Worm (Caenorhabditis elegans) whole organism, L2 larva: ENCODE data around the gene T03F6.4.
"Not testable (repeated sequence)": the region's sequence is repeated elsewhere in the genome, so short reads cannot be mapped to it uniquely, and the experiment has no call there.

Experiments used
- C34F6.9 ChIP-seq: fragments of 150-350 bp; optimal IDR thresholded peaks from 2 replicates; lab custom pipeline; 2014; ENCODE audit warnings: missing biosample characterization, missing genetic modification characterization
- R02D3.7 ChIP-seq: fragments of 150-350 bp; optimal IDR thresholded peaks from 2 replicates; lab custom pipeline; 2014; ENCODE audit warnings: missing biosample characterization, missing genetic modification characterization
- Y55F3AM.14 ChIP-seq: fragments of 200-800 bp; sonication (Bioruptor generic); optimal IDR thresholded peaks from 2 replicates; lab custom pipeline; 2018; ENCODE audit warnings: mild to moderate bottlenecking, missing genetic modification characterization, missing compliant biosample characterization
- alr-1 ChIP-seq: fragments of 150-350 bp; optimal IDR thresholded peaks from 2 replicates; lab custom pipeline; 2014; ENCODE audit warnings: missing biosample characterization, missing genetic modification characterization
- aly-2 ChIP-seq: fragments of 150-350 bp; optimal IDR thresholded peaks from 2 replicates; lab custom pipeline; 2014; ENCODE audit warnings: missing biosample characterization, missing genetic modification characterization
- ama-1 ChIP-seq: fragments of 150-350 bp; optimal IDR thresholded peaks from 2 replicates; lab custom pipeline; 2018; ENCODE audit warnings: inconsistent platforms
- blmp-1 ChIP-seq: sonication (generic microtip); optimal IDR thresholded peaks from 2 replicates; lab custom pipeline; 2017; ENCODE audit warnings: missing genetic modification characterization, mild to moderate bottlenecking, missing compliant biosample characterization, antibody characterized with exemption, moderate library complexity; ENCODE audit not compliant: insufficient read depth
- crh-2 ChIP-seq: sonication (generic microtip); optimal IDR thresholded peaks from 2 replicates; lab custom pipeline; 2017; ENCODE audit warnings: missing biosample characterization, missing genetic modification characterization
- dmd-4 ChIP-seq: sonication (generic microtip); optimal IDR thresholded peaks from 2 replicates; lab custom pipeline; 2017; ENCODE audit warnings: missing biosample characterization, missing genetic modification characterization
- egl-27 ChIP-seq: sonication (generic microtip); optimal IDR thresholded peaks from 3 replicates; lab custom pipeline; 2017; ENCODE audit warnings: missing biosample characterization, missing genetic modification reagents, missing genetic modification characterization
- elt-1 ChIP-seq: fragments of 150-350 bp; optimal IDR thresholded peaks from 2 replicates; lab custom pipeline; 2014; ENCODE audit warnings: missing biosample characterization, missing genetic modification characterization
- fos-1 ChIP-seq: fragments of 150-350 bp; optimal IDR thresholded peaks from 2 replicates; lab custom pipeline; 2014; ENCODE audit warnings: missing biosample characterization, missing genetic modification characterization
- lin-13 ChIP-seq: fragments of 150-350 bp; optimal IDR thresholded peaks from 2 replicates; lab custom pipeline; 2014; ENCODE audit warnings: missing biosample characterization, missing genetic modification reagents, missing genetic modification characterization
- lin-39 ChIP-seq: fragments of 150-350 bp; optimal IDR thresholded peaks from 2 replicates; lab custom pipeline; 2014; ENCODE audit warnings: missing biosample characterization, missing genetic modification reagents, missing genetic modification characterization
- lsy-2 ChIP-seq, 2 experiments: fragments of 150-350 bp in 1 of 2; sonication (generic microtip) in 1 of 2; optimal IDR thresholded peaks; 2 replicates each; lab custom pipeline; 2014 to 2017; ENCODE audit warnings: missing biosample characterization in 2 of 2, missing genetic modification characterization in 2 of 2
- mab-5 ChIP-seq: fragments of 150-350 bp; optimal IDR thresholded peaks from 2 replicates; lab custom pipeline; 2014; ENCODE audit warnings: missing biosample characterization, missing genetic modification characterization
- mbf-1 ChIP-seq: sonication (generic microtip); optimal IDR thresholded peaks from 2 replicates; lab custom pipeline; 2017; ENCODE audit warnings: missing biosample characterization, missing genetic modification characterization
- mdl-1 ChIP-seq, 2 experiments: fragments of 150-350 bp in 1 of 2; sonication (generic microtip) in 1 of 2; optimal IDR thresholded peaks; 2 replicates each; lab custom pipeline; 2017; ENCODE audit warnings: missing biosample characterization in 2 of 2, missing genetic modification characterization in 2 of 2
- nhr-11 ChIP-seq: fragments of 150-350 bp; optimal IDR thresholded peaks from 2 replicates; lab custom pipeline; 2014; ENCODE audit warnings: missing biosample characterization, missing genetic modification characterization
- nhr-12 ChIP-seq: fragments of 150-350 bp; optimal IDR thresholded peaks from 2 replicates; lab custom pipeline; 2014; ENCODE audit warnings: missing biosample characterization, missing genetic modification characterization
- nhr-129 ChIP-seq: fragments of 150-350 bp; optimal IDR thresholded peaks from 2 replicates; lab custom pipeline; 2014; ENCODE audit warnings: missing biosample characterization, missing genetic modification characterization
- nhr-21 ChIP-seq: fragments of 150-350 bp; optimal IDR thresholded peaks from 2 replicates; lab custom pipeline; 2014; ENCODE audit warnings: missing biosample characterization, missing genetic modification characterization
- nhr-23 ChIP-seq: fragments of 150-350 bp; optimal IDR thresholded peaks from 2 replicates; lab custom pipeline; 2014; ENCODE audit warnings: missing biosample characterization, missing genetic modification reagents, missing genetic modification characterization
- nhr-77 ChIP-seq: fragments of 150-350 bp; optimal IDR thresholded peaks from 2 replicates; lab custom pipeline; 2014; ENCODE audit warnings: missing biosample characterization, missing genetic modification characterization
- peb-1 ChIP-seq: fragments of 150-350 bp; optimal IDR thresholded peaks from 2 replicates; lab custom pipeline; 2014; ENCODE audit warnings: missing biosample characterization, missing genetic modification characterization
- skn-1 ChIP-seq: sonication (generic microtip); optimal IDR thresholded peaks from 2 replicates; lab custom pipeline; 2017; ENCODE audit warnings: missing biosample characterization, missing genetic modification characterization
- sma-3 ChIP-seq: sonication (generic microtip); optimal IDR thresholded peaks from 2 replicates; lab custom pipeline; 2016; ENCODE audit warnings: missing genetic modification reagents, missing genetic modification characterization, missing compliant biosample characterization
- snpc-4 ChIP-seq: fragments of 150-350 bp; optimal IDR thresholded peaks from 2 replicates; lab custom pipeline; 2014; ENCODE audit warnings: missing biosample characterization, missing genetic modification characterization
- unc-39 ChIP-seq: fragments of 150-350 bp; optimal IDR thresholded peaks from 2 replicates; lab custom pipeline; 2014; ENCODE audit warnings: missing biosample characterization, missing genetic modification characterization
- unc-55 ChIP-seq: fragments of 150-350 bp; sonication (generic microtip); optimal IDR thresholded peaks from 3 replicates; lab custom pipeline; 2014; ENCODE audit warnings: missing biosample characterization, missing genetic modification reagents, missing genetic modification characterization
- unc-62 ChIP-seq: fragments of 150-350 bp; optimal IDR thresholded peaks from 2 replicates; lab custom pipeline; 2014; ENCODE audit warnings: missing biosample characterization, missing genetic modification reagents, missing genetic modification characterization
- zag-1 ChIP-seq: fragments of 150-350 bp; optimal IDR thresholded peaks from 2 replicates; lab custom pipeline; 2014; ENCODE audit warnings: missing biosample characterization, missing genetic modification characterization
- ztf-4 ChIP-seq: fragments of 150-350 bp; optimal IDR thresholded peaks from 2 replicates; lab custom pipeline; 2014; ENCODE audit warnings: missing biosample characterization, missing genetic modification characterization

Gene T03F6.4

ce11 chrIII:13393239-13393638, 7.3 kb downstream of the T03F6.4 start, which contains the start of gene dnj-17:
Gene dnj-17, minus strand, starts transcription at chrIII:13393339.
- TF ChIP-seq elt-1 (tag; lab: Kevin White, UChicago) (no peak), skn-1 (no peak), mdl-1 (tag; optimal IDR thresholded peaks at IDR 0.05; lab: Kevin White, UChicago) (no peak), peb-1 (no peak), lin-39 (no peak), Y55F3AM.14 (GFP tag; lab: Kevin White, UChicago) (no peak), nhr-23 (tag; lab: Kevin White, UChicago) (no peak), ama-1 (lab: Kevin White, UChicago) (no peak), nhr-12 (no peak), lsy-2 (tag; optimal IDR thresholded peaks at IDR 0.05; lab: Kevin White, UChicago) (no peak), nhr-129 (tag; lab: Kevin White, UChicago) (no peak), nhr-11 (tag; lab: Kevin White, UChicago) (no peak), crh-2 (no peak), lin-13 (GFP tag; lab: Kevin White, UChicago) (no peak), dmd-4 (no peak), aly-2 (tag; lab: Kevin White, UChicago) (no peak)

- TF ChIP-seq nhr-77 (tag; lab: Kevin White, UChicago) (no peak), blmp-1 (tag; lab: Kevin White, UChicago) (no peak), mbf-1 (no peak), alr-1 (no peak), ztf-4 (tag; lab: Kevin White, UChicago) (no peak), zag-1 (tag; lab: Kevin White, UChicago) (no peak), unc-62 (GFP tag; lab: Kevin White, UChicago) (no peak), lin-13 (GFP tag; lab: Kevin White, UChicago) (no peak), lsy-2 (tag; optimal IDR thresholded peaks at IDR 0.05; lab: Kevin White, UChicago) (no peak), crh-2 (no peak), snpc-4 (tag; lab: Kevin White, UChicago) (no peak), fos-1 (no peak), peb-1 (no peak), unc-39 (tag; lab: Kevin White, UChicago) (no peak), R02D3.7 (tag; lab: Kevin White, UChicago) (no peak), nhr-21 (tag; lab: Kevin White, UChicago) (no peak), sma-3 (no peak)
Measured at ce11 chrIII:13393647-13394046, 7.7 kb downstream of the T03F6.4 start, which contains the start of gene qdpr-1. Gene qdpr-1, plus strand, starts transcription at chrIII:13393910.

- TF ChIP-seq skn-1 (no peak), fos-1 (peak; percentile 31), C34F6.9 (tag; lab: Kevin White, UChicago) (no peak), nhr-12 (no peak), lin-13 (GFP tag; lab: Kevin White, UChicago) (no peak), Y55F3AM.14 (GFP tag; lab: Kevin White, UChicago) (no peak), unc-62 (GFP tag; lab: Kevin White, UChicago) (no peak), unc-55 (GFP tag; lab: Kevin White, UChicago) (no peak)
Measured at ce11 chrIII:13395262-13395661, 9.3 kb downstream of the T03F6.4 start, which contains the start of gene F11F1.1. Gene F11F1.1, plus strand, starts transcription at chrIII:13395562.

DNA sequence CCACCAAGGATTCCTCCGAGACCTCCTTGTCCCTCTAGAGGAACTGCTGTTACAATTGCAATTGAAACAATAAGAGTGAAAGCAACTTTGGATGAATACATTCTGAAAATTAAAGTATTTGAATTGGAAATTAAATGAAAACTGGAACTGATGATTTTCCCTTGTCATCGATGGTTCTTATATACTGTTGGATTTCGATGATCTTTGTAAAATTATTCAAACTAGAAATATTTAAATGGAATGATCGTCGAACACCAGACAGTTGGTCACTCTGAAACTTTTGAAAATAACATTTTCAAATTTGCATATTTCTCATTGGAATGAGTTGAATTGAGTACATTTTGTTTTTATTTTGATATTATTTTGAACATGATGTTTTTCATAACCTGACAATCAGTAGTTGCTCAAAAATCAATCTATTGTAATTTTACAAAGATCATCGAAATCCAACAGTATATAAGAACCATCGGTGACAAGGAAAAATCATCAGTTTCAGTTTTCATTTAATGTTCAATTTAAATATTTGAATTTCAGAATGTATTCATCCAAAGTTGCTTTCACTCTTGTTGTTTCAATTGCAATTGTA, 15.8 kb downstream of the T03F6.4 start, which contains the start of the genes srlf-9 and srlf-10:
TSS of gene srlf-9 (minus strand) at position 101 of the 586 bp plus-strand sequence.
TSS of gene srlf-10 (plus strand) at position 536 of the 586 bp plus-strand sequence.
- not testable (repeated sequence) for TF ChIP-seq mdl-1 (tag; optimal IDR thresholded peaks at IDR 0.05; lab: Kevin White, UChicago); blmp-1 (tag; lab: Kevin White, UChicago); R02D3.7 (tag; lab: Kevin White, UChicago)

DNA sequence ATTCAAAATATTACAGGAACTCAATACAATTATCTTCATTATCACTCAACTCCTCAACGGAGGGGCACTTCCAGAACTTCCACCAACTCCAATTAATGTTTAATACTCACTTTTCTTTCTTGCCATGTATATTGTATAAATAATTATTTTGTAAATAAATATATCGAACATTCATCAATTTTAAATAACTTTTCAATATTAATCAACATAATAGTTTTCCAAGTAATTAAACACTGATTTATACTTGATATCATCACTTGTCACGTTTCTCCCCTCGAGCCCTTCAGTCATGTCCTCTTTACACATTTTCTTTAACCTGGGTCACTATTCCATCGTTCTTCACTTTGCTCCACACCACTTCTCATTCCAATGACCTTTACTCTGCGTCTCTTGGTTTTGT, 17.0 kb downstream of the T03F6.4 start, which contains the start of gene mig-18:
TSS of gene mig-18 (plus strand) at position 301 of the 400 bp plus-strand sequence.
- TF ChIP-seq egl-27 (tag; lab: Kevin White, UChicago) (no peak), mab-5 (tag; lab: Kevin White, UChicago) (no peak), nhr-77 (tag; lab: Kevin White, UChicago) (no peak)
